Worm (Caenorhabditis elegans) whole organism, L2 larva: ENCODE measurements around the gene F41C3.7.

Source experiments
- ZK546.5 ChIP-seq: sonication (generic microtip); optimal IDR thresholded peaks from 2 replicates; lab custom pipeline; 2017; ENCODE audit warnings: missing biosample characterization, missing genetic modification characterization
- aly-2 ChIP-seq: fragments of 150-350 bp; optimal IDR thresholded peaks from 2 replicates; lab custom pipeline; 2014; ENCODE audit warnings: missing biosample characterization, missing genetic modification characterization
- ama-1 ChIP-seq: fragments of 150-350 bp; optimal IDR thresholded peaks from 2 replicates; lab custom pipeline; 2018; ENCODE audit warnings: inconsistent platforms
- blmp-1 ChIP-seq: sonication (generic microtip); optimal IDR thresholded peaks from 2 replicates; lab custom pipeline; 2017; ENCODE audit warnings: missing genetic modification characterization, mild to moderate bottlenecking, missing compliant biosample characterization, antibody characterized with exemption, moderate library complexity; ENCODE audit not compliant: insufficient read depth
- crh-2 ChIP-seq: sonication (generic microtip); optimal IDR thresholded peaks from 2 replicates; lab custom pipeline; 2017; ENCODE audit warnings: missing biosample characterization, missing genetic modification characterization
- dmd-4 ChIP-seq: sonication (generic microtip); optimal IDR thresholded peaks from 2 replicates; lab custom pipeline; 2017; ENCODE audit warnings: missing biosample characterization, missing genetic modification characterization
- elt-1 ChIP-seq: fragments of 150-350 bp; optimal IDR thresholded peaks from 2 replicates; lab custom pipeline; 2014; ENCODE audit warnings: missing biosample characterization, missing genetic modification characterization
- lin-11 ChIP-seq: fragments of 150-350 bp; sonication (generic microtip); optimal IDR thresholded peaks from 2 replicates; lab custom pipeline; 2014; ENCODE audit warnings: missing biosample characterization, missing genetic modification characterization, inconsistent platforms, mixed read lengths
- mdl-1 ChIP-seq, 2 experiments: fragments of 150-350 bp in 1 of 2; sonication (generic microtip) in 1 of 2; optimal IDR thresholded peaks; 2 replicates each; lab custom pipeline; 2017; ENCODE audit warnings: missing biosample characterization in 2 of 2, missing genetic modification characterization in 2 of 2
- nhr-21 ChIP-seq: fragments of 150-350 bp; optimal IDR thresholded peaks from 2 replicates; lab custom pipeline; 2014; ENCODE audit warnings: missing biosample characterization, missing genetic modification characterization
- nhr-23 ChIP-seq: fragments of 150-350 bp; optimal IDR thresholded peaks from 2 replicates; lab custom pipeline; 2014; ENCODE audit warnings: missing biosample characterization, missing genetic modification reagents, missing genetic modification characterization
- nhr-237 ChIP-seq: fragments of 150-350 bp; optimal IDR thresholded peaks from 2 replicates; lab custom pipeline; 2014; ENCODE audit warnings: missing biosample characterization, missing genetic modification characterization
- unc-39 ChIP-seq: fragments of 150-350 bp; optimal IDR thresholded peaks from 2 replicates; lab custom pipeline; 2014; ENCODE audit warnings: missing biosample characterization, missing genetic modification characterization
- zag-1 ChIP-seq: fragments of 150-350 bp; optimal IDR thresholded peaks from 2 replicates; lab custom pipeline; 2014; ENCODE audit warnings: missing biosample characterization, missing genetic modification characterization

DNA sequence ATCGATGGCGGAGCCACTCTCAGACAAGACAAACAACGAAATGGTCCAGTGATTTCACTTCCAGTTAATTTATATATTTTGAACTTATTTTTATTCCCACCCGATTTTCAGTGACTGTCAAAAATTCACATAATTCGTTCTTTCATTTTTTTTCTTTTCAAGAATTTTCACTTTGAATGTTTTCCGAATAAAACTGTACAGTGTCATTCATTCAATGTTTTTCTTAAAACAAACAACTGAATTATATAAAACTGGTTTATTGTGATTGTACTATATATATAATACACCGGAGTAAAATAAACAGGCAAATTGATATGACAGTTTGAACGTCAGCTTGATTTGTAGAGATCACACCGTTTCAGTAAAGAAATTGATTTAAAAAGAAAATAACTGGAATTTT is 26.8 kb upstream of the F41C3.7 start:
- TF ChIP-seq mdl-1 (tag; optimal IDR thresholded peaks at IDR 0.05; lab: Kevin White, UChicago) (no peak), nhr-237 (no peak), dmd-4 (tag; lab: Kevin White, UChicago) (no peak), nhr-23 (no peak), blmp-1 (tag; lab: Kevin White, UChicago) (no peak), crh-2 (tag; lab: Kevin White, UChicago) (no peak), unc-39 (tag; lab: Kevin White, UChicago) (no peak), nhr-21 (tag; lab: Kevin White, UChicago) (no peak), ama-1 (lab: Kevin White, UChicago) (no peak), ZK546.5 (tag; lab: Kevin White, UChicago) (no peak), aly-2 (tag; lab: Kevin White, UChicago) (no peak), elt-1 (tag; lab: Kevin White, UChicago) (no peak), zag-1 (tag; lab: Kevin White, UChicago) (no peak), lin-11 (tag; lab: Kevin White, UChicago) (no peak)
